Worm (Caenorhabditis elegans): Measurements from ENCODE around the gene nhr-100.

nhr-100 gene

ce11 chrIV:9728376-9728775 lies at the start of gene nhr-100:
TSS of gene nhr-100 (plus strand) at chrIV:9728676.
- TF ChIP-seq ceh-100 (GFP tag; IDR thresholded peaks at IDR 0.05): no peak
- no peak for TF ChIP-seq ceh-91 (GFP tag; IDR thresholded peaks at IDR 0.05)
- no peak for TF ChIP-seq bed-1 (GFP tag; IDR thresholded peaks at IDR 0.05)
- no peak for TF ChIP-seq hlh-12 (tag; optimal IDR thresholded peaks at IDR 0.05)
- no peak for TF ChIP-seq madf-6 (GFP tag; IDR thresholded peaks at IDR 0.05)
- TF ChIP-seq ceh-27 (GFP tag; optimal IDR thresholded peaks at IDR 0.05): no peak
- TF ChIP-seq lir-1 (GFP tag; conservative IDR thresholded peaks at IDR 0.05): no peak
- TF ChIP-seq cebp-2 (GFP tag; IDR thresholded peaks at IDR 0.05): no peak
- TF ChIP-seq hrde-1 (tag; optimal IDR thresholded peaks at IDR 0.05; ENCODE audit: borderline replicate concordance): no peak
- TF ChIP-seq ceh-79 (tag; optimal IDR thresholded peaks at IDR 0.05): no peak

DNA sequence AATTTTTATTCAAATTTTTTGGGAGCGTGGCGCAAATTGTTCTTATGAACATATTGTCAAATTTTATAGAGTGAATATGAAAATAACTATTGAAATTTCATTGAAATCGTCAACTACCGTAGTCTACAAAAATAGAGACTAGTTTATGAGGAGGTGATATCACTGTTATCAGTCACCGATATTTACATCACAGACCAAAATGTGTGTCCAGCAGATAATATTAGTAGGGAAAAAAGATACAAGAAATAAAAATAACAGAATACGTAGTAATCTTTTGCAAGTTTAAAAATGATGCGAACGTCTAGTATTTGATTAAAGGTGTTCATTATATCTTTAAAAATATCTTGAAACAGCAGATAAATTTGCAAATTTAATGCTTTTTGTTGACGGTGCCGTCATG lies 49.2 kb upstream of the nhr-100 start:
- no peak for TF ChIP-seq nhr-27 (tag; optimal IDR thresholded peaks at IDR 0.05)
- TF ChIP-seq C06A6.2 (GFP tag; conservative IDR thresholded peaks at IDR 0.05): no peak
- TF ChIP-seq nfyb-1 (GFP tag; IDR thresholded peaks at IDR 0.05): no peak
- TF ChIP-seq nhr-179 (tag; optimal IDR thresholded peaks at IDR 0.05): no peak
- TF ChIP-seq B0336.3 (GFP tag; IDR thresholded peaks at IDR 0.05): no peak
- TF ChIP-seq F10E7.11 (tag; optimal IDR thresholded peaks at IDR 0.05): no peak
- no peak for TF ChIP-seq ceh-79 (tag; optimal IDR thresholded peaks at IDR 0.05)
- TF ChIP-seq lsy-27 (tag; optimal IDR thresholded peaks at IDR 0.05; ENCODE audit: borderline replicate concordance, insufficient read depth): no peak
- TF ChIP-seq hmg-1.2 (GFP tag; IDR thresholded peaks at IDR 0.05): no peak
- no peak for TF ChIP-seq aptf-3 (GFP tag; IDR thresholded peaks at IDR 0.05)
- no peak for TF ChIP-seq bed-2 (GFP tag; IDR thresholded peaks at IDR 0.05)
- TF ChIP-seq madf-3 (GFP tag; IDR thresholded peaks at IDR 0.05): no peak
- no peak for TF ChIP-seq nhr-80 (tag; optimal IDR thresholded peaks at IDR 0.05)
- TF ChIP-seq hlh-26 (GFP tag; conservative IDR thresholded peaks at IDR 0.05): no peak
- no peak for TF ChIP-seq cebp-2 (GFP tag; IDR thresholded peaks at IDR 0.05)
- no peak for TF ChIP-seq ztf-22 (GFP tag; optimal IDR thresholded peaks at IDR 0.05)
- no peak for TF ChIP-seq T07F8.4 (tag; optimal IDR thresholded peaks at IDR 0.05)
- TF ChIP-seq C17E4.6 (GFP tag; IDR thresholded peaks at IDR 0.05): no peak
- no peak for TF ChIP-seq B0261.1 (tag; optimal IDR thresholded peaks at IDR 0.05)

- no peak for TF ChIP-seq lag-1 (GFP tag; IDR thresholded peaks at IDR 0.05)
- TF ChIP-seq hrde-1 (tag; optimal IDR thresholded peaks at IDR 0.05; ENCODE audit: borderline replicate concordance): no peak
- TF ChIP-seq ceh-100 (GFP tag; IDR thresholded peaks at IDR 0.05): no peak
- no peak for TF ChIP-seq ztf-26 (tag; optimal IDR thresholded peaks at IDR 0.05)
- no peak for TF ChIP-seq dox-1 (GFP tag; IDR thresholded peaks at IDR 0.05)
- no peak for TF ChIP-seq hlh-12 (tag; optimal IDR thresholded peaks at IDR 0.05)
- TF ChIP-seq let-607 (tag; optimal IDR thresholded peaks at IDR 0.05): no peak
- no peak for TF ChIP-seq rpc-1 (optimal IDR thresholded peaks at IDR 0.05)
- TF ChIP-seq rpc-1 (tag; optimal IDR thresholded peaks at IDR 0.05): no peak
- no peak for TF ChIP-seq fkh-3 (tag; optimal IDR thresholded peaks at IDR 0.05)
- TF ChIP-seq ceh-27 (GFP tag; optimal IDR thresholded peaks at IDR 0.05): no peak
- TF ChIP-seq attf-3 (GFP tag; conservative IDR thresholded peaks at IDR 0.05): no peak
- no peak for TF ChIP-seq him-1 (tag; optimal IDR thresholded peaks at IDR 0.05)
- TF ChIP-seq dpl-1 (GFP tag; optimal IDR thresholded peaks at IDR 0.05): no peak
- no peak for TF ChIP-seq ztf-22 (GFP tag; optimal IDR thresholded peaks at IDR 0.05)
- TF ChIP-seq B0336.3 (GFP tag; IDR thresholded peaks at IDR 0.05): no peak
These were observed 47.6 kb upstream of the nhr-100 start, which contains the start of gene ins-8 for ce11 chrIV:9680841-9681240. TSS of gene ins-8 (minus strand) at chrIV:9680941.
